Worm (Caenorhabditis elegans) whole organism, L2 larva: ENCODE data around the gene rif-1.1.

ENCODE experiments used
- C34F6.9 ChIP-seq: fragments of 150-350 bp; optimal IDR thresholded peaks from 2 replicates; lab custom pipeline; 2014; ENCODE audit warnings: missing biosample characterization, missing genetic modification characterization
- F13H6.1 ChIP-seq: sonication (generic microtip); optimal IDR thresholded peaks from 2 replicates; lab custom pipeline; 2016; ENCODE audit warnings: missing genetic modification characterization, missing compliant biosample characterization
- R02D3.7 ChIP-seq: fragments of 150-350 bp; optimal IDR thresholded peaks from 2 replicates; lab custom pipeline; 2014; ENCODE audit warnings: missing biosample characterization, missing genetic modification characterization
- ZK546.5 ChIP-seq: sonication (generic microtip); optimal IDR thresholded peaks from 2 replicates; lab custom pipeline; 2017; ENCODE audit warnings: missing biosample characterization, missing genetic modification characterization
- alr-1 ChIP-seq: fragments of 150-350 bp; optimal IDR thresholded peaks from 2 replicates; lab custom pipeline; 2014; ENCODE audit warnings: missing biosample characterization, missing genetic modification characterization
- aly-2 ChIP-seq: fragments of 150-350 bp; optimal IDR thresholded peaks from 2 replicates; lab custom pipeline; 2014; ENCODE audit warnings: missing biosample characterization, missing genetic modification characterization
- ama-1 ChIP-seq: fragments of 150-350 bp; optimal IDR thresholded peaks from 2 replicates; lab custom pipeline; 2018; ENCODE audit warnings: inconsistent platforms
- blmp-1 ChIP-seq: sonication (generic microtip); optimal IDR thresholded peaks from 2 replicates; lab custom pipeline; 2017; ENCODE audit warnings: missing genetic modification characterization, mild to moderate bottlenecking, missing compliant biosample characterization, antibody characterized with exemption, moderate library complexity; ENCODE audit not compliant: insufficient read depth
- ceh-82 ChIP-seq: fragments of 150-350 bp; optimal IDR thresholded peaks from 2 replicates; lab custom pipeline; 2014; ENCODE audit warnings: missing biosample characterization, missing genetic modification characterization
- crh-2 ChIP-seq: sonication (generic microtip); optimal IDR thresholded peaks from 2 replicates; lab custom pipeline; 2017; ENCODE audit warnings: missing biosample characterization, missing genetic modification characterization
- dmd-4 ChIP-seq: sonication (generic microtip); optimal IDR thresholded peaks from 2 replicates; lab custom pipeline; 2017; ENCODE audit warnings: missing biosample characterization, missing genetic modification characterization
- fos-1 ChIP-seq: fragments of 150-350 bp; optimal IDR thresholded peaks from 2 replicates; lab custom pipeline; 2014; ENCODE audit warnings: missing biosample characterization, missing genetic modification characterization
- lin-13 ChIP-seq: fragments of 150-350 bp; optimal IDR thresholded peaks from 2 replicates; lab custom pipeline; 2014; ENCODE audit warnings: missing biosample characterization, missing genetic modification reagents, missing genetic modification characterization
- lin-39 ChIP-seq: fragments of 150-350 bp; optimal IDR thresholded peaks from 2 replicates; lab custom pipeline; 2014; ENCODE audit warnings: missing biosample characterization, missing genetic modification reagents, missing genetic modification characterization
- mab-5 ChIP-seq: fragments of 150-350 bp; optimal IDR thresholded peaks from 2 replicates; lab custom pipeline; 2014; ENCODE audit warnings: missing biosample characterization, missing genetic modification characterization
- mbf-1 ChIP-seq: sonication (generic microtip); optimal IDR thresholded peaks from 2 replicates; lab custom pipeline; 2017; ENCODE audit warnings: missing biosample characterization, missing genetic modification characterization
- mdl-1 ChIP-seq, 2 experiments: fragments of 150-350 bp in 1 of 2; sonication (generic microtip) in 1 of 2; optimal IDR thresholded peaks; 2 replicates each; lab custom pipeline; 2017; ENCODE audit warnings: missing biosample characterization in 2 of 2, missing genetic modification characterization in 2 of 2
- nhr-10 ChIP-seq: sonication (generic microtip); optimal IDR thresholded peaks from 2 replicates; lab custom pipeline; 2017; ENCODE audit warnings: missing biosample characterization, missing genetic modification characterization
- nhr-129 ChIP-seq: fragments of 150-350 bp; optimal IDR thresholded peaks from 2 replicates; lab custom pipeline; 2014; ENCODE audit warnings: missing biosample characterization, missing genetic modification characterization
- nhr-21 ChIP-seq: fragments of 150-350 bp; optimal IDR thresholded peaks from 2 replicates; lab custom pipeline; 2014; ENCODE audit warnings: missing biosample characterization, missing genetic modification characterization
- nhr-23 ChIP-seq: fragments of 150-350 bp; optimal IDR thresholded peaks from 2 replicates; lab custom pipeline; 2014; ENCODE audit warnings: missing biosample characterization, missing genetic modification reagents, missing genetic modification characterization
- nhr-237 ChIP-seq: fragments of 150-350 bp; optimal IDR thresholded peaks from 2 replicates; lab custom pipeline; 2014; ENCODE audit warnings: missing biosample characterization, missing genetic modification characterization
- nhr-25 ChIP-seq: fragments of 150-350 bp; sonication (generic microtip); optimal IDR thresholded peaks from 3 replicates; lab custom pipeline; 2014; ENCODE audit warnings: missing biosample characterization, missing genetic modification characterization
- nhr-6 ChIP-seq: fragments of 150-350 bp; optimal IDR thresholded peaks from 2 replicates; lab custom pipeline; 2014; ENCODE audit warnings: missing biosample characterization, missing genetic modification characterization
- nhr-77 ChIP-seq: fragments of 150-350 bp; optimal IDR thresholded peaks from 2 replicates; lab custom pipeline; 2014; ENCODE audit warnings: missing biosample characterization, missing genetic modification characterization
- peb-1 ChIP-seq: fragments of 150-350 bp; optimal IDR thresholded peaks from 2 replicates; lab custom pipeline; 2014; ENCODE audit warnings: missing biosample characterization, missing genetic modification characterization
- sem-4 ChIP-seq: fragments of 150-350 bp; optimal IDR thresholded peaks from 2 replicates; lab custom pipeline; 2014; ENCODE audit warnings: missing biosample characterization, missing genetic modification reagents, missing genetic modification characterization
- sma-9 ChIP-seq, 2 experiments: fragments of 150-350 bp in 1 of 2; sonication (generic microtip) in 1 of 2; optimal IDR thresholded peaks; 2 replicates each; lab custom pipeline; 2014 to 2016; ENCODE audit warnings: missing genetic modification characterization in 2 of 2, mild to moderate bottlenecking in 1 of 2, missing biosample characterization in 1 of 2, missing compliant biosample characterization in 1 of 2, missing genetic modification reagents in 1 of 2, moderate library complexity in 1 of 2
- unc-55 ChIP-seq: fragments of 150-350 bp; sonication (generic microtip); optimal IDR thresholded peaks from 3 replicates; lab custom pipeline; 2014; ENCODE audit warnings: missing biosample characterization, missing genetic modification reagents, missing genetic modification characterization
- zag-1 ChIP-seq: fragments of 150-350 bp; optimal IDR thresholded peaks from 2 replicates; lab custom pipeline; 2014; ENCODE audit warnings: missing biosample characterization, missing genetic modification characterization
- ztf-1 ChIP-seq: fragments of 200-800 bp; sonication (Bioruptor generic); conservative IDR thresholded peaks from 2 replicates; pipeline ENCODE4 v1.3.6; 2022; ENCODE audit warnings: missing genetic modification characterization, missing compliant biosample characterization
- ztf-4 ChIP-seq: fragments of 150-350 bp; optimal IDR thresholded peaks from 2 replicates; lab custom pipeline; 2014; ENCODE audit warnings: missing biosample characterization, missing genetic modification characterization

Gene rif-1.1

ce11 chrIV:17432223-17432826 is 28.7 kb downstream of the rif-1.1 start:
- TF ChIP-seq fos-1 (tag; lab: Kevin White, UChicago) (peak; percentile 53), R02D3.7 (tag; lab: Kevin White, UChicago) (no peak)
- TF ChIP-seq, all 48 proteins: peak for 1

- TF ChIP-seq zag-1 (no peak), nhr-237 (no peak), lin-39 (no peak), crh-2 (tag; lab: Kevin White, UChicago) (no peak), nhr-129 (tag; lab: Kevin White, UChicago) (no peak), peb-1 (tag; lab: Kevin White, UChicago) (no peak), blmp-1 (tag; lab: Kevin White, UChicago) (no peak), ceh-82 (no peak), ZK546.5 (tag; lab: Kevin White, UChicago) (no peak), nhr-6 (tag; lab: Kevin White, UChicago) (no peak), ztf-4 (tag; lab: Kevin White, UChicago) (no peak), lin-13 (GFP tag; lab: Kevin White, UChicago) (no peak)
Observed at ce11 chrIV:17431287-17431686, 29.8 kb downstream of the rif-1.1 start, which contains the start of gene lact-6. Gene lact-6 (minus strand): TSS chrIV:17431387.

ce11 chrIV:17427423-17427822 is 33.6 kb downstream of the rif-1.1 start, which contains the start of gene C06A12.3:
Gene C06A12.3 (plus strand): TSS chrIV:17427723.
- TF ChIP-seq aly-2 (no peak), dmd-4 (tag; lab: Kevin White, UChicago) (no peak), nhr-77 (tag; lab: Kevin White, UChicago) (no peak), peb-1 (tag; lab: Kevin White, UChicago) (no peak), F13H6.1 (tag; lab: Kevin White, UChicago) (no peak), nhr-237 (no peak), mab-5 (tag; lab: Kevin White, UChicago) (no peak), mbf-1 (tag; lab: Kevin White, UChicago) (no peak), R02D3.7 (tag; lab: Kevin White, UChicago) (no peak), ceh-82 (no peak), sma-9 (GFP tag; optimal IDR thresholded peaks at IDR 0.05; lab: Kevin White, UChicago) (no peak), sma-9 (tag; optimal IDR thresholded peaks at IDR 0.05; lab: Kevin White, UChicago) (no peak)
- TF ChIP-seq, all 48 proteins: peak for 0

- TF ChIP-seq nhr-6 (tag; lab: Kevin White, UChicago) = no peak
- TF ChIP-seq ztf-1 = no peak
- no peak for TF ChIP-seq nhr-21 (tag; lab: Kevin White, UChicago)
- TF ChIP-seq C34F6.9 (tag; lab: Kevin White, UChicago) = peak; percentile 32
- no peak for TF ChIP-seq lin-39
- TF ChIP-seq nhr-25 (tag; lab: Kevin White, UChicago) = no peak
- no peak for TF ChIP-seq nhr-23 (tag; lab: Kevin White, UChicago)
- peak; percentile 64 for TF ChIP-seq unc-55 (GFP tag; lab: Kevin White, UChicago)
- TF ChIP-seq mab-5 (tag; lab: Kevin White, UChicago) = no peak
- TF ChIP-seq nhr-10 (tag; lab: Kevin White, UChicago) = no peak
- TF ChIP-seq sma-9 (GFP tag; optimal IDR thresholded peaks at IDR 0.05; lab: Kevin White, UChicago) = peak; percentile 33
- TF ChIP-seq sma-9 (tag; optimal IDR thresholded peaks at IDR 0.05; lab: Kevin White, UChicago) = no peak
- TF ChIP-seq blmp-1 (tag; lab: Kevin White, UChicago) = no peak
- peak; percentile 5 for TF ChIP-seq F13H6.1 (tag; lab: Kevin White, UChicago)
Observed at ce11 chrIV:17426970-17427369, 34.1 kb downstream of the rif-1.1 start.

ce11 chrIV:17417723-17418122 is 43.3 kb downstream of the rif-1.1 start, which contains the start of gene npr-26:
Gene npr-26 (minus strand): TSS chrIV:17417823.
- no peak for TF ChIP-seq ZK546.5 (tag; lab: Kevin White, UChicago)
- TF ChIP-seq sma-9 (GFP tag; optimal IDR thresholded peaks at IDR 0.05; lab: Kevin White, UChicago) = no peak
- TF ChIP-seq sma-9 (tag; optimal IDR thresholded peaks at IDR 0.05; lab: Kevin White, UChicago) = no peak
- no peak for TF ChIP-seq blmp-1 (tag; lab: Kevin White, UChicago)
- no peak for TF ChIP-seq alr-1
- TF ChIP-seq crh-2 (tag; lab: Kevin White, UChicago) = no peak
- no peak for TF ChIP-seq F13H6.1 (tag; lab: Kevin White, UChicago)
- no peak for TF ChIP-seq mdl-1 (tag; optimal IDR thresholded peaks at IDR 0.05; lab: Kevin White, UChicago)
- no peak for TF ChIP-seq ama-1 (lab: Kevin White, UChicago)
- TF ChIP-seq ztf-1 = no peak
- no peak for TF ChIP-seq ceh-82
- TF ChIP-seq sem-4 (tag; lab: Kevin White, UChicago) = no peak
- TF ChIP-seq, all 48 proteins: peak for 0
